Fruit fly (Drosophila melanogaster): Measurements from ENCODE around the gene CG33635.
A peak's percentile ranks its signal among the peaks of the same experiment; 100 is the strongest.

CG33635 gene

dm6 chr2L:207129-207813 lies 48.8 kb upstream of the CG33635 start, which contains the start of the genes Tbc1d15-17 and CG11617 (continued):
- TF ChIP-seq exex (tag; optimal IDR thresholded peaks at IDR 0.05) (no peak), CG10147 (GFP tag; optimal IDR thresholded peaks at IDR 0.05) (no peak), sob (GFP tag; IDR thresholded peaks at IDR 0.05) (no peak), CG11560 (tag; IDR thresholded peaks at IDR 0.05) (no peak), CG15073 (GFP tag; optimal IDR thresholded peaks at IDR 0.05) (no peak), bcd (GFP tag; optimal IDR thresholded peaks at IDR 0.05) (no peak), CG10321 (GFP tag; IDR thresholded peaks at IDR 0.05) (no peak), sisA (GFP tag; IDR thresholded peaks at IDR 0.05) (no peak), sqz (GFP tag; optimal IDR thresholded peaks at IDR 0.05) (no peak), sens (GFP tag) (peak; percentile 11), fd102C (GFP tag; optimal IDR thresholded peaks at IDR 0.05) (no peak), ap (GFP tag; IDR thresholded peaks at IDR 0.05) (no peak), CG17186 (GFP tag; optimal IDR thresholded peaks at IDR 0.05) (peak; percentile 29), az2 (GFP tag; optimal IDR thresholded peaks at IDR 0.05) (no peak), CG8089 (GFP tag; optimal IDR thresholded peaks at IDR 0.05) (no peak), Dbx (GFP tag; IDR thresholded peaks at IDR 0.05) (0 out of 3 replicates have a peak, but pooled peaks have one; percentile 10), aop (GFP tag; IDR thresholded peaks at IDR 0.05) (no peak), CG31365 (tag; optimal IDR thresholded peaks at IDR 0.05) (no peak), CG8765 (GFP tag; IDR thresholded peaks at IDR 0.05) (no peak), CG8290 (GFP tag; optimal IDR thresholded peaks at IDR 0.05) (no peak), CG8290 (tag; optimal IDR thresholded peaks at IDR 0.05) (no peak), odd (GFP tag; optimal IDR thresholded peaks at IDR 0.05) (no peak), CG12155 (GFP tag; optimal IDR thresholded peaks at IDR 0.05) (no peak), toy (GFP tag; IDR thresholded peaks at IDR 0.05) (no peak), BEAF-32 (GFP tag; optimal IDR thresholded peaks at IDR 0.05) (peak; percentile 63), CG7839 (tag; optimal IDR thresholded peaks at IDR 0.05) (no peak), CG13296 (GFP tag; optimal IDR thresholded peaks at IDR 0.05) (no peak), CHES-1-like (GFP tag; optimal IDR thresholded peaks at IDR 0.05) (peak; percentile 64), Jarid2 (GFP tag; optimal IDR thresholded peaks at IDR 0.05) (no peak), ara (GFP tag; IDR thresholded peaks at IDR 0.05) (peak; percentile 30; the same call in 1 of the 2 replicates), hkb (optimal IDR thresholded peaks at IDR 0.05) (peak; percentile 62), hkb (GFP tag; IDR thresholded peaks at IDR 0.05) (peak; percentile 30; the same call in 1 of the 2 replicates), Sox100B (GFP tag; optimal IDR thresholded peaks at IDR 0.05) (no peak), repo (GFP tag; optimal IDR thresholded peaks at IDR 0.05) (no peak), NFAT (GFP tag; IDR thresholded peaks at IDR 0.05) (peak; percentile 16; the same call in 1 of the 2 replicates), fu2 (GFP tag; optimal IDR thresholded peaks at IDR 0.05) (no peak), pum (GFP tag; optimal IDR thresholded peaks at IDR 0.05) (no peak), Xrp1 (GFP tag; IDR thresholded peaks at IDR 0.05) (no peak), mirr (GFP tag; optimal IDR thresholded peaks at IDR 0.05) (peak; percentile 1), bbx (GFP tag; IDR thresholded peaks at IDR 0.05; ENCODE audit: partially characterized antibody) (0 out of 2 replicates have a peak, but pooled peaks have one; percentile 38), sim (GFP tag; IDR thresholded peaks at IDR 0.05) (no peak), slou (GFP tag; optimal IDR thresholded peaks at IDR 0.05) (no peak), CG12659 (GFP tag; optimal IDR thresholded peaks at IDR 0.05) (peak; percentile 84), Usf (GFP tag; optimal IDR thresholded peaks at IDR 0.05) (no peak), gce (GFP tag; IDR thresholded peaks at IDR 0.05) (no peak), Med (GFP tag) (peak; percentile 82), CG8924 (tag; optimal IDR thresholded peaks at IDR 0.05) (peak; percentile 51), slp2 (GFP tag; optimal IDR thresholded peaks at IDR 0.05) (no peak), C15 (GFP tag; IDR thresholded peaks at IDR 0.05) (no peak), CG9817 (tag; optimal IDR thresholded peaks at IDR 0.05) (no peak), croc (GFP tag; conservative IDR thresholded peaks at IDR 0.05) (no peak), crc (GFP tag; optimal IDR thresholded peaks at IDR 0.05) (no peak)
